In genomic region chrV:7847687-7848086, ce11 we compare ENCODE assay signal across 3 worm cellular contexts.
TF ChIP-seq lines count a peak whose summit lies in the region.

No protein-coding gene starts in this region.

TF ChIP-seq in whole organism, L3 larva, 47 proteins besides CTCF, POLR2A, EP300 and RAD21:
- peak; percentile 32 for TF ChIP-seq lin-39 (tag; optimal IDR thresholded peaks at IDR 0.05; lab: Kevin White, UChicago)
- TF ChIP-seq pha-4 (tag; optimal IDR thresholded peaks at IDR 0.05; lab: Kevin White, UChicago) = peak; percentile 88
- no peak for TF ChIP-seq R02D3.7 (tag; optimal IDR thresholded peaks at IDR 0.05; lab: Kevin White, UChicago)
TF ChIP-seq in whole organism, L3 larva: peak in this region for 2.

TF ChIP-seq in whole organism, L4 larva, 104 proteins besides CTCF, POLR2A, EP300 and RAD21:
- TF ChIP-seq daf-16 (GFP tag; optimal IDR thresholded peaks at IDR 0.05; lab: Kevin White, UChicago) (no peak), daf-16 (tag; optimal IDR thresholded peaks at IDR 0.05; lab: Kevin White, UChicago) (peak; percentile 74), ceh-82 (tag; optimal IDR thresholded peaks at IDR 0.05; lab: Kevin White, UChicago) (no peak), nhr-28 (tag; optimal IDR thresholded peaks at IDR 0.05; lab: Kevin White, UChicago) (no peak), nhr-77 (tag; optimal IDR thresholded peaks at IDR 0.05; lab: Kevin White, UChicago) (no peak), gei-8 (GFP tag; optimal IDR thresholded peaks at IDR 0.05; lab: Kevin White, UChicago) (no peak)

TF ChIP-seq in whole organism, mixed stage, embryonic, 35 proteins besides CTCF, POLR2A, EP300 and RAD21:
- TF ChIP-seq pha-4 (tag; optimal IDR thresholded peaks at IDR 0.05; lab: Kevin White, UChicago) = peak; percentile 62
- TF ChIP-seq nhr-76 (tag; optimal IDR thresholded peaks at IDR 0.05; lab: Kevin White, UChicago) = no peak
TF ChIP-seq in whole organism, mixed stage, embryonic: peak in this region for 1.

Comparison
In these comparisons a context has a peak if more than half of its experiments do, and no peak if none do; other contexts are left out.
1. Of the 28 proteins assayed by ChIP-seq in both whole organism, L4 larva and whole organism, L3 larva: peak only in whole organism, L4 larva: none; only in whole organism, L3 larva: lin-39 and pha-4; in both: none; in neither: 26.